Worm (Caenorhabditis elegans): ENCODE measurements around the gene sfrp-1.

- TF ChIP-seq scrt-1 (GFP tag; IDR thresholded peaks at IDR 0.05) (no peak), tbx-37 (GFP tag; conservative IDR thresholded peaks at IDR 0.05) (no peak), hnd-1 (tag; optimal IDR thresholded peaks at IDR 0.05) (no peak), sea-1 (GFP tag; conservative IDR thresholded peaks at IDR 0.05) (no peak), ceh-13 (GFP tag; optimal IDR thresholded peaks at IDR 0.05) (no peak), ets-7 (tag; optimal IDR thresholded peaks at IDR 0.05) (no peak), hmg-4 (GFP tag; optimal IDR thresholded peaks at IDR 0.05) (no peak), ama-1 (optimal IDR thresholded peaks at IDR 0.05) (no peak), F13C5.2 (tag; optimal IDR thresholded peaks at IDR 0.05) (peak; percentile 55), ceh-36 (tag; optimal IDR thresholded peaks at IDR 0.05) (no peak), B0310.2 (tag; optimal IDR thresholded peaks at IDR 0.05) (no peak), tra-4 (tag; optimal IDR thresholded peaks at IDR 0.05) (no peak)
These were observed 25.6 kb downstream of the sfrp-1 start, which contains the start of the genes hrpf-2 and bli-6 for ce11 chrIV:6376473-6377115.
